Worm (Caenorhabditis elegans) whole organism, young adult: Measurements from ENCODE around the gene Y94H6A.3.
"Not testable (repeated sequence)": the region's sequence is repeated elsewhere in the genome, so short reads cannot be mapped to it uniquely, and the experiment has no call there.

Experiments
- B0336.3 ChIP-seq: fragments of 200-800 bp; sonication (Bioruptor generic); IDR thresholded peaks from 2 replicates; pipeline ENCODE4 v1.3.6; 2022; ENCODE audit warnings: missing genetic modification characterization, missing compliant biosample characterization
- F37B4.10 ChIP-seq: fragments of 200-800 bp; sonication (Bioruptor generic); IDR thresholded peaks from 2 replicates; pipeline ENCODE4 v1.3.6; 2022; ENCODE audit warnings: missing genetic modification characterization, missing compliant biosample characterization
- F39B2.1 ChIP-seq: fragments of 200-800 bp; sonication (Bioruptor generic); IDR thresholded peaks from 2 replicates; pipeline ENCODE4 v1.3.6; 2022; ENCODE audit warnings: missing genetic modification reagents, missing genetic modification characterization, missing compliant biosample characterization
- F49E8.2 ChIP-seq: sonication (generic microtip); optimal IDR thresholded peaks from 3 replicates; lab custom pipeline; 2017; ENCODE audit warnings: missing genetic modification characterization, mild to moderate bottlenecking, missing compliant biosample characterization, antibody characterized with exemption, moderate library complexity; ENCODE audit not compliant: insufficient read depth
- K11D2.4 ChIP-seq: fragments of 200-800 bp; sonication (Bioruptor generic); IDR thresholded peaks from 2 replicates; pipeline ENCODE4 v1.3.6; 2022; ENCODE audit warnings: missing genetic modification reagents, missing genetic modification characterization, missing compliant biosample characterization
- Y53F4B.3 ChIP-seq: fragments of 200-800 bp; sonication (Bioruptor generic); IDR thresholded peaks from 2 replicates; pipeline ENCODE4 v1.3.6; 2022; ENCODE audit warnings: missing genetic modification reagents, missing genetic modification characterization, missing compliant biosample characterization
- Y56A3A.18 ChIP-seq: fragments of 200-800 bp; sonication (Bioruptor generic); IDR thresholded peaks from 2 replicates; pipeline ENCODE4 v1.3.6; 2022; ENCODE audit warnings: missing genetic modification reagents, missing genetic modification characterization, missing compliant biosample characterization
- akir-1 ChIP-seq: fragments of 200-800 bp; sonication (Bioruptor generic); optimal IDR thresholded peaks from 2 replicates; lab custom pipeline; 2018; ENCODE audit warnings: mild to moderate bottlenecking, missing genetic modification characterization, moderate library complexity, missing compliant biosample characterization
- aptf-2 ChIP-seq: fragments of 200-800 bp; sonication (Bioruptor generic); conservative IDR thresholded peaks from 2 replicates; pipeline ENCODE4 v1.3.6; 2022; ENCODE audit warnings: missing genetic modification reagents, missing genetic modification characterization, missing compliant biosample characterization
- attf-5 ChIP-seq: fragments of 200-800 bp; sonication (Bioruptor generic); optimal IDR thresholded peaks from 2 replicates; lab custom pipeline; 2018; ENCODE audit warnings: mild to moderate bottlenecking, missing genetic modification characterization, missing compliant biosample characterization
- attf-6 ChIP-seq: fragments of 200-800 bp; sonication (Bioruptor generic); IDR thresholded peaks from 2 replicates; pipeline ENCODE4 v1.3.6; 2022; ENCODE audit warnings: missing genetic modification reagents, missing genetic modification characterization, missing compliant biosample characterization
- bed-2 ChIP-seq: fragments of 200-800 bp; sonication (Bioruptor generic); IDR thresholded peaks from 2 replicates; pipeline ENCODE4 v1.3.6; 2022; ENCODE audit warnings: missing genetic modification reagents, missing genetic modification characterization, missing compliant biosample characterization
- cebp-2 ChIP-seq: fragments of 200-800 bp; sonication (Bioruptor generic); IDR thresholded peaks from 2 replicates; pipeline ENCODE4 v1.3.6; 2022; ENCODE audit warnings: missing genetic modification characterization, missing compliant biosample characterization
- ceh-27 ChIP-seq: fragments of 200-800 bp; sonication (Bioruptor generic); optimal IDR thresholded peaks from 2 replicates; lab custom pipeline; 2018; ENCODE audit warnings: mild to moderate bottlenecking, missing genetic modification characterization, moderate library complexity, missing compliant biosample characterization
- ceh-40 ChIP-seq: fragments of 200-800 bp; sonication (Bioruptor generic); IDR thresholded peaks from 2 replicates; pipeline ENCODE4 v1.3.6; 2022; ENCODE audit warnings: missing genetic modification characterization, missing compliant biosample characterization
- chd-7 ChIP-seq: sonication (generic microtip); optimal IDR thresholded peaks from 2 replicates; lab custom pipeline; 2016; ENCODE audit warnings: mild to moderate bottlenecking, missing genetic modification characterization, moderate library complexity, missing compliant biosample characterization
- dpl-1 ChIP-seq: fragments of 150-350 bp; optimal IDR thresholded peaks from 2 replicates; lab custom pipeline; 2014; ENCODE audit warnings: missing biosample characterization, missing genetic modification reagents, missing genetic modification characterization
- efl-1 ChIP-seq: fragments of 150-350 bp; optimal IDR thresholded peaks from 2 replicates; lab custom pipeline; 2014; ENCODE audit warnings: missing biosample characterization, missing genetic modification reagents, missing genetic modification characterization
- egrh-3 ChIP-seq: fragments of 200-800 bp; sonication (Bioruptor generic); IDR thresholded peaks from 2 replicates; pipeline ENCODE4 v1.3.6; 2022; ENCODE audit warnings: missing genetic modification reagents, missing genetic modification characterization, missing compliant biosample characterization
- hsf-1 ChIP-seq: fragments of 200-800 bp; sonication (Bioruptor generic); IDR thresholded peaks from 2 replicates; pipeline ENCODE4 v1.3.6; 2022; ENCODE audit warnings: missing genetic modification reagents, missing genetic modification characterization, missing compliant biosample characterization
- let-607 ChIP-seq, 2 experiments: fragments of 200-800 bp in 1 of 2; sonication (Bioruptor generic) in 1 of 2; sonication (generic microtip) in 1 of 2; optimal IDR thresholded peaks; 2 replicates each; lab custom pipeline; 2016 to 2018; ENCODE audit warnings: mild to moderate bottlenecking in 2 of 2, missing compliant biosample characterization in 2 of 2, missing genetic modification characterization in 2 of 2, moderate library complexity in 2 of 2, missing genotype in 1 of 2
- lin-35 ChIP-seq, 3 experiments: fragments of 150-350 bp in 2 of 3; sonication (generic microtip) in 1 of 3; optimal IDR thresholded peaks; 2 replicates each; lab custom pipeline; 2014 to 2018; ENCODE audit warnings: missing biosample characterization in 3 of 3, missing genetic modification characterization in 3 of 3, missing genetic modification reagents in 3 of 3
- lsy-27 ChIP-seq: sonication (generic microtip); optimal IDR thresholded peaks from 2 replicates; lab custom pipeline; 2017; ENCODE audit warnings: missing genetic modification characterization, mild to moderate bottlenecking, missing compliant biosample characterization, antibody characterized with exemption, missing genotype, borderline replicate concordance; ENCODE audit not compliant: insufficient read depth
- mcd-1 ChIP-seq: fragments of 200-800 bp; sonication (Bioruptor generic); IDR thresholded peaks from 2 replicates; pipeline ENCODE4 v1.3.6; 2022; ENCODE audit warnings: missing genetic modification reagents, missing genetic modification characterization, missing compliant biosample characterization
- rcor-1 ChIP-seq: fragments of 200-800 bp; sonication (Bioruptor generic); IDR thresholded peaks from 2 replicates; pipeline ENCODE4 v1.3.6; 2022; ENCODE audit warnings: missing genetic modification reagents, missing genetic modification characterization, missing compliant biosample characterization
- rpc-1 ChIP-seq, 2 experiments: fragments of 150-350 bp in 1 of 2; sonication (generic microtip) in 1 of 2; optimal IDR thresholded peaks; 2 replicates each; lab custom pipeline; 2014 to 2018; ENCODE audit warnings: missing biosample characterization in 1 of 2, missing genetic modification characterization in 1 of 2, missing genetic modification reagents in 1 of 2, missing genotype in 1 of 2
- sdz-38 ChIP-seq: sonication (generic microtip); optimal IDR thresholded peaks from 2 replicates; lab custom pipeline; 2016; ENCODE audit warnings: missing genotype, missing genetic modification characterization, missing compliant biosample characterization
- sea-2 ChIP-seq: fragments of 200-800 bp; sonication (Bioruptor generic); IDR thresholded peaks from 2 replicates; pipeline ENCODE4 v1.3.6; 2022; ENCODE audit warnings: missing genetic modification characterization, missing compliant biosample characterization
- snpc-1.3 ChIP-seq: sonication (generic microtip); optimal IDR thresholded peaks from 2 replicates; lab custom pipeline; 2017; ENCODE audit warnings: missing genetic modification characterization, mild to moderate bottlenecking, missing compliant biosample characterization, antibody characterized with exemption, moderate library complexity, missing genotype, missing genetic modification reagents; ENCODE audit not compliant: insufficient read depth
- snpc-4 ChIP-seq, 5 experiments: fragments of 150-350 bp in 1 of 5; sonication (generic microtip) in 4 of 5; optimal IDR thresholded peaks; 2 replicates each; lab custom pipeline; 2014 to 2018; ENCODE audit warnings: missing genetic modification characterization in 5 of 5, missing biosample characterization in 3 of 5, antibody characterized with exemption in 2 of 5, mild to moderate bottlenecking in 2 of 5, missing compliant biosample characterization in 2 of 5, missing genotype in 2 of 5, moderate library complexity in 2 of 5, missing genetic modification reagents in 1 of 5
- tbp1 ChIP-seq: fragments of 200-800 bp; sonication (Bioruptor generic); optimal IDR thresholded peaks from 2 replicates; lab custom pipeline; 2018; ENCODE audit warnings: mild to moderate bottlenecking, missing genetic modification characterization, missing compliant biosample characterization
- zfh-2 ChIP-seq: fragments of 200-800 bp; sonication (Bioruptor generic); conservative IDR thresholded peaks from 2 replicates; pipeline ENCODE4 v1.3.6; 2022; ENCODE audit warnings: missing genetic modification reagents, missing genetic modification characterization, missing compliant biosample characterization
- ztf-22 ChIP-seq: fragments of 200-800 bp; sonication (Bioruptor generic); optimal IDR thresholded peaks from 2 replicates; lab custom pipeline; 2018; ENCODE audit warnings: mild to moderate bottlenecking, missing genetic modification characterization, moderate library complexity, missing compliant biosample characterization
- ztf-25 ChIP-seq: fragments of 200-800 bp; sonication (Bioruptor generic); IDR thresholded peaks from 2 replicates; pipeline ENCODE4 v1.3.6; 2022; ENCODE audit warnings: missing genetic modification reagents, missing genetic modification characterization, missing compliant biosample characterization
- ztf-3 ChIP-seq: fragments of 200-800 bp; sonication (Bioruptor generic); optimal IDR thresholded peaks from 2 replicates; lab custom pipeline; 2018; ENCODE audit warnings: mild to moderate bottlenecking, missing genetic modification characterization, missing compliant biosample characterization
- ztf-6 ChIP-seq: fragments of 200-800 bp; sonication (Bioruptor generic); IDR thresholded peaks from 2 replicates; pipeline ENCODE4 v1.3.6; 2022; ENCODE audit warnings: missing genetic modification reagents, missing genetic modification characterization, missing compliant biosample characterization

The Y94H6A.3 gene

DNA sequence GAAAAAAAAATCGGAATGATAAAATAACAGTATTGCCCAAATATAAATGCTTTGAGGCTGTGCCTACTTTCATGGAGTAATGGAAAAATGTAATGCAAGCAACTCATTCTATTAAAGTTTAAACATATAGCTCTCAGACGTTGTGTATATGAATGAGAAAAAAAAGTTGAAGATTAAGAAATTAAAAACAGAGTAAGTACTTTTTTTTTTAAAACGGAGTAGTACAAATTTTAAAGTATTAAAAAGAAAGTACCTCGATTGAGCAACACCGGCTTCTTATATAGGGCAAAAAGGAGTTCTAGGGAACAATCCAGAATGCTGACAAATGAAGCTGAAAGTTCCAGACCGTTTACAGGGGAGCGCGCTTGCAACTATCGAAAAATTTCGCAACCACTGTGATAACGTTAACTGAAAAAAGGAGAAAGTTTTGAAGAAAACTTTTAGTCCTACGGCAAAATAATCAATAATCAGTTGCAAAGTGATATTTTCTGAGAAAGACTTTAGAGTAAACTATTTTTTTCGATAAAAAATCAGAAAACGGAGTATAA is 34.9 kb downstream of the Y94H6A.3 start (continued):
- TF ChIP-seq snpc-4 (GFP tag; optimal IDR thresholded peaks at IDR 0.05; lab: Kevin White, UChicago): no peak
- TF ChIP-seq snpc-4 (tag; optimal IDR thresholded peaks at IDR 0.05; lab: Kevin White, UChicago): peak in 1 of 4 experiments; percentile 5
- TF ChIP-seq ztf-3 (GFP tag; lab: Kevin White, UChicago): peak; percentile 17
- peak; percentile 91 for TF ChIP-seq hsf-1 (GFP tag; lab: Robert Waterston, UW)
- no peak for TF ChIP-seq sdz-38 (tag; lab: Kevin White, UChicago)
- TF ChIP-seq efl-1 (GFP tag; lab: Kevin White, UChicago): no peak
- peak; percentile 12 for TF ChIP-seq rpc-1 (optimal IDR thresholded peaks at IDR 0.05; lab: Kevin White, UChicago)
- no peak for TF ChIP-seq rpc-1 (tag; optimal IDR thresholded peaks at IDR 0.05; lab: Kevin White, UChicago)
- no peak for TF ChIP-seq lin-35 (GFP tag; optimal IDR thresholded peaks at IDR 0.05; lab: Kevin White, UChicago)
- TF ChIP-seq ceh-40 (GFP tag; lab: Robert Waterston, UW): no peak
- TF ChIP-seq tbp1 (GFP tag; lab: Kevin White, UChicago): peak; percentile 24
- peak; percentile 68 for TF ChIP-seq mcd-1 (GFP tag; lab: Robert Waterston, UW)
- no peak for TF ChIP-seq bed-2 (GFP tag; lab: Robert Waterston, UW)
- TF ChIP-seq, all 124 proteins: peak for 11

DNA sequence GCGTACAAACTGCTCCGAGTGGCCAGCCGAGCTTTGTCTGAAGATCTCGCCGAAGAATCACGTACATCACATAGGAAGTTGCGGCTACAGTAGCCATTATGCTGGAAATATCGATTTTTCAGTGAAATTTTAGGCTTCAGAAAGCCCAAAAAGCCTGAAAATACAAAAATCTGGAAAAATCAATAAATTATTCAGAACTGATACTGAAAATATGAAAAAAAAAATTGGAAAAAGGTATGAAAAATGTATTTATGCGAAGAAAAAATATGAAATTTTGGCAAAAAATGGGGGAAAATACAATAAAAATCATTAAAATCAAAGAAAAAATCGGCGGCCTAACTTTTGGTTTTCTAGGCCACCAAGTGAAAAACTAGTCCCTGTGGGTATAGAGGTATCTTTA is 36.6 kb downstream of the Y94H6A.3 start, which contains the start of gene Y94H6A.12:
Gene Y94H6A.12, minus strand, starts transcription at position 101 of the 400 bp plus-strand sequence.
- TF ChIP-seq aptf-2 (GFP tag; lab: Robert Waterston, UW): no peak
- no peak for TF ChIP-seq sea-2
- no peak for TF ChIP-seq rpc-1 (optimal IDR thresholded peaks at IDR 0.05; lab: Kevin White, UChicago)
- no peak for TF ChIP-seq rpc-1 (tag; optimal IDR thresholded peaks at IDR 0.05; lab: Kevin White, UChicago)
- no peak for TF ChIP-seq B0336.3
- TF ChIP-seq akir-1 (GFP tag; lab: Kevin White, UChicago): no peak

DNA sequence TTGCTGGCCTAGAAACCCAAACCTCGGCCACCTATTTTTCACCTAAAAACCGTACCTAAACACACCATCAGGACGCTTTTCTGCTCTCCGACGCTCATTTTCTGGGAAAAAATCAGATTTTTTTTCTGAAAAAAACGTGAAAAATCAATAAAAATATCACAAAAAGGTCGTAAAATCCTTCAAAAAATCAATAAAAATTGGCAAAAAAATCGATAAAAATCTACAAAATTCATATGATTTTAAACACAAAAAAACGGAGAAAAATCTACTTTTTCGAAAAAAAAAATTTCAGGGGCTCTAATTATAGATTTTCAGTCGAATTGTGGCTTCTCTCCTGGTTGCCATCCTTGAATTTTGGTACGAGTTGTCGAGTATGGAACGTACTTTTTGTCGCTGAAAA is 40.2 kb downstream of the Y94H6A.3 start, which contains the start of gene Y94H6A.7:
Gene Y94H6A.7, minus strand, starts transcription at position 101 of the 400 bp plus-strand sequence.
- not testable (repeated sequence) for TF ChIP-seq ztf-22 (GFP tag; lab: Kevin White, UChicago); K11D2.4 (GFP tag; lab: Robert Waterston, UW); rpc-1 (optimal IDR thresholded peaks at IDR 0.05; lab: Kevin White, UChicago); rpc-1 (tag; optimal IDR thresholded peaks at IDR 0.05; lab: Kevin White, UChicago)

DNA sequence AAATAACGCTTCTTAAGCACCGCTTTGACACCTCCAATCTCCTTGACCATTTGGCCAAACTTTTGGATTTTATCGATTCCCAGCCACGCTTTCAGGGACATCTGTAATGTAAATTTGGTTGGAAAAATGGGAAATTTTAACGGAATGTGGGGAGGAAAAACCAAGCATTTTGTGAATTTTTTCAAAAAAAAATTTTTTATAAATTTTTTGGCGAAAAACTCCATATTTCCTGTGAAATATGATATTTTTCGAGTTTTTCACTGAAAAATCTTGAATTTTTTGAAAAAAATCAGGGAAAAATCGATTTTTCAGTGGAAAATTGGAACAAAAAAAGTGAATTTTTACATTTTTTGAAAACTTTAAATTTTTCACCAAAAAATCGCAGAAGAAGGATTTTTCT is 43.4 kb downstream of the Y94H6A.3 start, which contains the start of gene ndua-12:
Gene ndua-12, minus strand, starts transcription at position 101 of the 400 bp plus-strand sequence.
- not testable (repeated sequence) for TF ChIP-seq zfh-2 (GFP tag; lab: Robert Waterston, UW); attf-5 (GFP tag; lab: Kevin White, UChicago); aptf-2 (GFP tag; lab: Robert Waterston, UW)

DNA sequence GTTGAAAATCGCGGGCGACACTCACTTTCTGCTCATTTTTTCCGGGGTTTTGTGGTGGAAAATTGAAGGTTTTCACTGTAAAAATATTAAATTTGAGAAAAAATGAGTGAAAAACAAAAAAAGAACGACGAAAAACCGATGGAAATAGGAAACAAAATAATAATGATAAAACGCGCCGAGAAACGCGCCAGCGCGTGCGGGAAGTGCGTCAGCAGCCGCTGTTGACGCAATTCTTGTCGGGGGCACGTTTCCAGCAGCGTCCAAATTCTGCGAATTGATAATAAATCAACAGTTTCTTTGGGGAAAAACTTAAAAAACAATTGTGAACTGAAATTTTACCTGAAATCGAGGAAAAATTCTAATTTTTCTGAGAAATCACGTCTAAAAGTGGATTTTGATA is 49.5 kb downstream of the Y94H6A.3 start, which contains the start of gene ubxn-2:
Gene ubxn-2, minus strand, starts transcription at position 36 of the 400 bp plus-strand sequence.
- no peak for TF ChIP-seq cebp-2 (GFP tag; lab: Robert Waterston, UW)
- TF ChIP-seq snpc-1.3: peak; percentile 21
- no peak for TF ChIP-seq F37B4.10
- TF ChIP-seq K11D2.4 (GFP tag; lab: Robert Waterston, UW): peak; percentile 71
- TF ChIP-seq sea-2: no peak
- TF ChIP-seq ztf-22 (GFP tag; lab: Kevin White, UChicago): no peak
- no peak for TF ChIP-seq aptf-2 (GFP tag; lab: Robert Waterston, UW)
- no peak for TF ChIP-seq ztf-6 (GFP tag; lab: Robert Waterston, UW)
- TF ChIP-seq ztf-25 (GFP tag; lab: Robert Waterston, UW): no peak
- peak; percentile 56; the same call in 1 of the 2 replicates for TF ChIP-seq rcor-1 (GFP tag; lab: Robert Waterston, UW)
- TF ChIP-seq F49E8.2 (tag; lab: Kevin White, UChicago): no peak
- no peak for TF ChIP-seq egrh-3 (GFP tag; lab: Robert Waterston, UW)
- peak; percentile 48 for TF ChIP-seq dpl-1
- TF ChIP-seq ceh-27 (GFP tag; lab: Kevin White, UChicago): peak; percentile 26
- peak; percentile 89 for TF ChIP-seq mcd-1 (GFP tag; lab: Robert Waterston, UW)
- no peak for TF ChIP-seq F39B2.1 (GFP tag; lab: Robert Waterston, UW)
- no peak for TF ChIP-seq chd-7 (tag; lab: Kevin White, UChicago)
- TF ChIP-seq Y56A3A.18 (GFP tag; lab: Robert Waterston, UW): no peak
- no peak for TF ChIP-seq Y53F4B.3
- no peak for TF ChIP-seq lsy-27
- TF ChIP-seq let-607 (tag; optimal IDR thresholded peaks at IDR 0.05; lab: Kevin White, UChicago): no peak
- TF ChIP-seq attf-6 (GFP tag; lab: Robert Waterston, UW): 0 out of 2 replicates have a peak, but pooled peaks have one; percentile 33
- peak in 1 of 3 experiments; percentile 70 for TF ChIP-seq lin-35 (GFP tag; optimal IDR thresholded peaks at IDR 0.05; lab: Kevin White, UChicago)
